Fruit fly (Drosophila melanogaster) whole organism, wandering third instar larva: Measurements from ENCODE around the gene Dyro.
A peak's percentile ranks its signal among the peaks of the same experiment; 100 is the strongest.

Experiments
- CrebA ChIP-seq: fragments of 200-800 bp; sonication (Bioruptor generic); optimal IDR thresholded peaks from 2 replicates; lab custom pipeline; 2016; ENCODE audit warnings: missing biosample characterization, mild to moderate bottlenecking, missing genetic modification characterization, borderline replicate concordance
- Hnf4 ChIP-seq: fragments of 200-800 bp; sonication (Bioruptor generic); optimal IDR thresholded peaks from 2 replicates; lab custom pipeline; 2016; ENCODE audit warnings: missing biosample characterization, mild to moderate bottlenecking, missing genetic modification characterization
- brk ChIP-seq: fragments of 200-800 bp; sonication (Bioruptor generic); optimal IDR thresholded peaks from 2 replicates; lab custom pipeline; 2016; ENCODE audit warnings: missing biosample characterization, mild to moderate bottlenecking, missing genetic modification characterization
- rgr ChIP-seq: fragments of 200-800 bp; sonication (Bioruptor generic); optimal IDR thresholded peaks from 3 replicates; lab custom pipeline; 2016; ENCODE audit warnings: missing biosample characterization, mild to moderate bottlenecking, missing genetic modification characterization
- sage ChIP-seq: fragments of 200-800 bp; sonication (Bioruptor generic); optimal IDR thresholded peaks from 2 replicates; lab custom pipeline; 2016; ENCODE audit warnings: missing biosample characterization, mild to moderate bottlenecking, missing genetic modification characterization
- tai ChIP-seq: sonication (Bioruptor generic); optimal IDR thresholded peaks from 2 replicates; lab custom pipeline; 2016; ENCODE audit warnings: missing biosample characterization, missing genetic modification characterization
- woc ChIP-seq: sonication (Bioruptor generic); optimal IDR thresholded peaks from 2 replicates; lab custom pipeline; 2016; ENCODE audit warnings: missing biosample characterization, mild to moderate bottlenecking, missing genetic modification characterization

DNA sequence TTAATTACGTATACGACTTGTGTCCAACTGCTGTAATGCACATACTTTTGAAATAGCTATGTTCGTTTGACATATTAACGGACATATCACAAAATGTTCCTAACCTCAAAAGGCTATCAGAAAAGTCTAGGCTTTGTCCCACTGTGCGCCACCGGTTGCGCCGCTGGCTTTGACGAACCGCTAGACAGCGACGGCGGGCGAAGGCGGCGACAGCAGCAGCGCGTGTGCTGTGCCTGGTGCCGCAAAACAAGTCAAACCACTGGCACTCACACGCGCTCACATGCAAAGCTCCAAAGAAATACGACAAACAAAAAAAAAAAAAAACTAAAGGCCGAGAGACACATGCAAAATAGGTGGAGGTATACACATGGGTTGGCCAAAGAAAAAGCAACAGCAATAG lies 2.3 kb downstream of the Dyro start:
- no peak for TF ChIP-seq CrebA (GFP tag; lab: Kevin White, UChicago)
- TF ChIP-seq sage (GFP tag; lab: Kevin White, UChicago) = no peak
- no peak for TF ChIP-seq rgr (GFP tag; lab: Kevin White, UChicago)
- peak; percentile 71 for TF ChIP-seq woc (GFP tag; lab: Kevin White, UChicago)
- TF ChIP-seq brk (GFP tag; lab: Kevin White, UChicago) = no peak
- TF ChIP-seq tai (GFP tag; lab: Kevin White, UChicago) = no peak
- TF ChIP-seq Hnf4 (GFP tag; lab: Kevin White, UChicago) = peak; percentile 4
